Fruit fly (Drosophila melanogaster) whole organism, embryonic: Measurements from ENCODE around the gene Chmp1.

Experiments
- Atf3 ChIP-seq: fragments of 200-800 bp; sonication (Bioruptor generic); optimal IDR thresholded peaks from 3 replicates; lab custom pipeline; 2016; ENCODE audit warnings: missing biosample characterization, missing genetic modification characterization
- CG10209 ChIP-seq: fragments of 200-800 bp; sonication (Bioruptor generic); optimal IDR thresholded peaks from 3 replicates; lab custom pipeline; 2017; ENCODE audit warnings: missing biosample characterization, mild to moderate bottlenecking, missing genetic modification characterization, missing genetic modification reagents
- CG10366 ChIP-seq: fragments of 200-800 bp; sonication (Bioruptor generic); IDR thresholded peaks from 2 replicates; pipeline ENCODE4 v1.3.6; 2022; ENCODE audit warnings: missing biosample characterization, missing genetic modification characterization
- CG10543 ChIP-seq: fragments of 200-800 bp; sonication (Bioruptor generic); optimal IDR thresholded peaks from 3 replicates; lab custom pipeline; 2017; ENCODE audit warnings: missing biosample characterization, mild to moderate bottlenecking, missing genetic modification characterization, moderate library complexity
- CG12236 ChIP-seq: fragments of 200-800 bp; sonication (Bioruptor generic); optimal IDR thresholded peaks from 2 replicates; lab custom pipeline; 2016; ENCODE audit warnings: missing biosample characterization, missing genetic modification characterization
- CG15073 ChIP-seq: fragments of 200-800 bp; sonication (Bioruptor generic); optimal IDR thresholded peaks from 2 replicates; lab custom pipeline; 2016; ENCODE audit warnings: missing biosample characterization, missing genetic modification characterization
- CG1603 ChIP-seq: fragments of 200-800 bp; sonication (Bioruptor generic); optimal IDR thresholded peaks from 2 replicates; lab custom pipeline; 2019; ENCODE audit warnings: missing biosample characterization, mild to moderate bottlenecking, missing genetic modification characterization, moderate library complexity
- CG17328 ChIP-seq: fragments of 200-800 bp; sonication (Bioruptor generic); IDR thresholded peaks from 2 replicates; pipeline ENCODE4 v1.3.6; 2022; ENCODE audit warnings: missing biosample characterization, missing genetic modification characterization
- CG17361 ChIP-seq: fragments of 200-800 bp; sonication (Bioruptor generic); IDR thresholded peaks from 3 replicates; pipeline ENCODE4 v1.3.6; 2022; ENCODE audit warnings: missing biosample characterization, missing genetic modification characterization
- CG18011 ChIP-seq: fragments of 200-800 bp; sonication (Bioruptor generic); optimal IDR thresholded peaks from 2 replicates; lab custom pipeline; 2017; ENCODE audit warnings: missing biosample characterization, missing genetic modification characterization, mild to moderate bottlenecking, moderate library complexity, missing genotype
- CG30431 ChIP-seq: fragments of 200-800 bp; sonication (Bioruptor generic); optimal IDR thresholded peaks from 2 replicates; lab custom pipeline; 2017; ENCODE audit warnings: missing biosample characterization, missing genetic modification characterization
- CG4328 ChIP-seq: fragments of 200-800 bp; sonication (Bioruptor generic); optimal IDR thresholded peaks from 3 replicates; lab custom pipeline; 2017; ENCODE audit warnings: missing biosample characterization, missing genetic modification reagents, missing genetic modification characterization
- CG6689 ChIP-seq: fragments of 200-800 bp; sonication (Bioruptor generic); IDR thresholded peaks from 2 replicates; pipeline ENCODE4 v1.3.6; 2022; ENCODE audit warnings: missing biosample characterization, missing genetic modification characterization
- CTCF ChIP-seq: fragments of 200-800 bp; sonication (Bioruptor generic); optimal IDR thresholded peaks from 2 replicates; lab custom pipeline; 2017; ENCODE audit warnings: missing biosample characterization, mild to moderate bottlenecking, missing genetic modification characterization, moderate library complexity
- Elba2 ChIP-seq: fragments of 200-800 bp; sonication (Bioruptor generic); optimal IDR thresholded peaks from 3 replicates; lab custom pipeline; 2016; ENCODE audit warnings: missing biosample characterization, missing genetic modification characterization
- Ets97D ChIP-seq: fragments of 200-800 bp; sonication (Bioruptor generic); optimal IDR thresholded peaks from 3 replicates; lab custom pipeline; 2016; ENCODE audit warnings: missing biosample characterization, missing genetic modification characterization
- Hand ChIP-seq: fragments of 200-800 bp; sonication (Bioruptor generic); optimal IDR thresholded peaks from 2 replicates; lab custom pipeline; 2017; ENCODE audit warnings: mild to moderate bottlenecking, missing biosample characterization, missing genetic modification reagents, missing genetic modification characterization
- Hr51 ChIP-seq, 2 experiments: fragments of 200-800 bp; sonication (Bioruptor generic); optimal IDR thresholded peaks; 2 replicates in 1 of 2; 3 replicates in 1 of 2; lab custom pipeline; 2016 to 2018; ENCODE audit warnings: missing biosample characterization in 2 of 2, missing genetic modification characterization in 2 of 2, mild to moderate bottlenecking in 1 of 2, moderate library complexity in 1 of 2
- MESR4 ChIP-seq: fragments of 200-800 bp; sonication (Bioruptor generic); optimal IDR thresholded peaks from 2 replicates; lab custom pipeline; 2018; ENCODE audit warnings: missing biosample characterization, mild to moderate bottlenecking, missing genetic modification characterization, moderate library complexity
- Neu2 ChIP-seq: fragments of 200-800 bp; sonication (Bioruptor generic); optimal IDR thresholded peaks from 3 replicates; lab custom pipeline; 2016; ENCODE audit warnings: missing biosample characterization, missing genetic modification characterization, borderline replicate concordance
- Nf-YA ChIP-seq: fragments of 200-800 bp; sonication (Bioruptor generic); IDR thresholded peaks from 2 replicates; pipeline ENCODE4 v1.3.6; 2022; ENCODE audit warnings: missing biosample characterization, missing genetic modification characterization
- Oli ChIP-seq: fragments of 200-800 bp; sonication (Bioruptor generic); optimal IDR thresholded peaks from 2 replicates; lab custom pipeline; 2018; ENCODE audit warnings: missing biosample characterization, mild to moderate bottlenecking, missing genetic modification characterization, moderate library complexity
- Scr ChIP-seq: fragments of 200-800 bp; sonication (Bioruptor generic); IDR thresholded peaks from 2 replicates; pipeline ENCODE4 v1.3.6; 2022; ENCODE audit warnings: missing biosample characterization, missing genetic modification characterization; ENCODE audit not compliant: partially characterized antibody
- Sry-β ChIP-seq: fragments of 200-800 bp; sonication (Bioruptor generic); optimal IDR thresholded peaks from 2 replicates; lab custom pipeline; 2018; ENCODE audit warnings: missing biosample characterization, mild to moderate bottlenecking, missing genetic modification characterization, moderate library complexity
- YL-1 ChIP-seq: fragments of 200-800 bp; sonication (Bioruptor generic); optimal IDR thresholded peaks from 3 replicates; lab custom pipeline; 2017; ENCODE audit warnings: missing biosample characterization, mild to moderate bottlenecking, missing genetic modification characterization
- amos ChIP-seq: fragments of 200-800 bp; sonication (Bioruptor generic); IDR thresholded peaks from 2 replicates; pipeline ENCODE4 v1.3.6; 2022; ENCODE audit warnings: missing biosample characterization, missing genetic modification characterization; ENCODE audit not compliant: partially characterized antibody
- bab2 ChIP-seq: fragments of 200-800 bp; sonication (Bioruptor generic); optimal IDR thresholded peaks from 2 replicates; lab custom pipeline; 2016; ENCODE audit warnings: missing biosample characterization, missing genetic modification characterization
- cg ChIP-seq: fragments of 200-800 bp; sonication (Bioruptor generic); optimal IDR thresholded peaks from 3 replicates; lab custom pipeline; 2019; ENCODE audit warnings: missing biosample characterization, mild to moderate bottlenecking, missing genetic modification characterization, moderate library complexity
- kah ChIP-seq: fragments of 200-800 bp; sonication (Bioruptor generic); optimal IDR thresholded peaks from 2 replicates; lab custom pipeline; 2018; ENCODE audit warnings: missing biosample characterization, mild to moderate bottlenecking, missing genetic modification characterization
- kay ChIP-seq: fragments of 200-800 bp; sonication (Bioruptor generic); optimal IDR thresholded peaks from 2 replicates; lab custom pipeline; 2016; ENCODE audit warnings: missing biosample characterization, missing genetic modification characterization
- lbe ChIP-seq: fragments of 200-800 bp; sonication (Bioruptor generic); optimal IDR thresholded peaks from 2 replicates; lab custom pipeline; 2016; ENCODE audit warnings: missing biosample characterization, mild to moderate bottlenecking, missing genetic modification characterization
- nau ChIP-seq: fragments of 200-800 bp; sonication (Bioruptor generic); optimal IDR thresholded peaks from 3 replicates; lab custom pipeline; 2017; ENCODE audit warnings: missing biosample characterization, mild to moderate bottlenecking, missing genetic modification characterization, missing genetic modification reagents
- nerfin-1 ChIP-seq: fragments of 200-800 bp; sonication (Bioruptor generic); optimal IDR thresholded peaks from 3 replicates; lab custom pipeline; 2019; ENCODE audit warnings: missing biosample characterization, mild to moderate bottlenecking, missing genetic modification characterization, moderate library complexity
- pan ChIP-seq, 4 experiments: fragments of >200 bp in 3 of 4; fragments of 200-800 bp in 1 of 4; sonication (Bioruptor generic) in 1 of 4; optimal IDR thresholded peaks in 3 of 4; IDR thresholded peaks in 1 of 4; 2 replicates each; pipeline versions ENCODE4 v1.3.6 to Lab custom; 2017 to 2022; ENCODE audit warnings: missing biosample characterization in 2 of 4, missing genetic modification characterization in 2 of 4, mixed read lengths in 1 of 4
- sens ChIP-seq: fragments of 200-800 bp; sonication (Bioruptor generic); peaks from one replicate; lab custom pipeline; 2016; ENCODE audit warnings: missing biosample characterization, missing genetic modification characterization
- sna ChIP-seq: fragments of 200-800 bp; sonication (Bioruptor generic); IDR thresholded peaks from 2 replicates; pipeline ENCODE4 v1.3.6; 2022; ENCODE audit warnings: missing biosample characterization, missing genetic modification characterization; ENCODE audit not compliant: partially characterized antibody
- stwl ChIP-seq: fragments of 200-800 bp; sonication (Bioruptor generic); optimal IDR thresholded peaks from 3 replicates; lab custom pipeline; 2018; ENCODE audit warnings: missing biosample characterization, mild to moderate bottlenecking, missing genetic modification characterization, moderate library complexity
- sug ChIP-seq: fragments of 200-800 bp; optimal IDR thresholded peaks from 2 replicates; lab custom pipeline; 2019; ENCODE audit warnings: missing biosample characterization, mild to moderate bottlenecking, missing genetic modification characterization, moderate library complexity
- zfh1 ChIP-seq: fragments of 200-800 bp; sonication (Bioruptor generic); IDR thresholded peaks from 3 replicates; pipeline ENCODE4 v1.3.6; 2022; ENCODE audit warnings: missing biosample characterization, missing genetic modification characterization

Gene Chmp1

DNA sequence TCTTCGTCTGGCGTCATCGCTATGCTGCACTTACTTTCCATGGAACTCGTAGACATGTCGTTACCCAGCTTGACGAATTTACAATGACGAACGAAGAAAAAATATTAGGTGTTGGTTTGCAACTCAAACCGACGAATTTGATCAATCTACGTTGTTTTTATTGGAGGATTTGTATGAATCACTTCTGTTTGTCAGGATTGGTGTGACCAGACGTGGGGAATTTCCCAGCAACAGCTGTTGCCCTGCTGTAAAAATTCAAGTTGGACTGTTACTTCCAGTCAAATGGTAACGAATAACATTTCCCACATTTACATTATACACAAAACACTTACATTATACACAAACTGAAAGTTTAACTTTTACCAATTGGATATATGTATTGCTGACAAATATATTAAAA, at the start of gene Chmp1 (continued):
- no peak for TF ChIP-seq CG17361 (GFP tag; lab: Robert Waterston, UW)
- no peak for TF ChIP-seq lbe (GFP tag; lab: Kevin White, UChicago)
- peak; percentile 21 for TF ChIP-seq CG1603
- TF ChIP-seq Sry-β = no peak
- no peak for TF ChIP-seq kah
- TF ChIP-seq sna (GFP tag; lab: Robert Waterston, UW) = no peak
- no peak for TF ChIP-seq zfh1 (GFP tag; lab: Robert Waterston, UW)
- no peak for TF ChIP-seq CG30431 (GFP tag; lab: Kevin White, UChicago)
- peak; percentile 47 for TF ChIP-seq amos (GFP tag; lab: Robert Waterston, UW)
- no peak for TF ChIP-seq CG10543 (GFP tag; lab: Kevin White, UChicago)
- TF ChIP-seq pan (optimal IDR thresholded peaks at IDR 0.05; lab: Kevin White, UChicago) = no peak
- TF ChIP-seq pan (GFP tag; optimal IDR thresholded peaks at IDR 0.05 in 1 of 2, IDR thresholded peaks at IDR 0.05 in 1 of 2) = no peak
- TF ChIP-seq nerfin-1 (tag; lab: Kevin White, UChicago) = no peak
- TF ChIP-seq sug (tag; lab: Kevin White, UChicago) = no peak
- no peak for TF ChIP-seq nau (GFP tag; lab: Kevin White, UChicago)
- TF ChIP-seq Hr51 (GFP tag; optimal IDR thresholded peaks at IDR 0.05; lab: Kevin White, UChicago) = no peak
- no peak for TF ChIP-seq Hand (GFP tag; lab: Kevin White, UChicago)
- TF ChIP-seq stwl = peak; percentile 84
- peak; percentile 36 for TF ChIP-seq Scr (GFP tag; lab: Robert Waterston, UW)
- TF ChIP-seq CG6689 = no peak
- TF ChIP-seq CTCF = peak; percentile 66
- TF ChIP-seq CG15073 (GFP tag; lab: Kevin White, UChicago) = no peak
- peak; percentile 85 for TF ChIP-seq YL-1 (GFP tag; lab: Kevin White, UChicago)
- TF ChIP-seq kay (GFP tag; lab: Kevin White, UChicago) = peak; percentile 94
- no peak for TF ChIP-seq Neu2 (GFP tag; lab: Kevin White, UChicago)
- no peak for TF ChIP-seq CG10209
- no peak for TF ChIP-seq CG4328 (GFP tag; lab: Kevin White, UChicago)
- TF ChIP-seq Nf-YA (GFP tag; lab: Robert Waterston, UW) = no peak
- TF ChIP-seq MESR4 (GFP tag; lab: Kevin White, UChicago) = peak; percentile 90
- no peak for TF ChIP-seq bab2
- TF ChIP-seq CG18011 (GFP tag; lab: Kevin White, UChicago) = peak; percentile 47

DNA sequence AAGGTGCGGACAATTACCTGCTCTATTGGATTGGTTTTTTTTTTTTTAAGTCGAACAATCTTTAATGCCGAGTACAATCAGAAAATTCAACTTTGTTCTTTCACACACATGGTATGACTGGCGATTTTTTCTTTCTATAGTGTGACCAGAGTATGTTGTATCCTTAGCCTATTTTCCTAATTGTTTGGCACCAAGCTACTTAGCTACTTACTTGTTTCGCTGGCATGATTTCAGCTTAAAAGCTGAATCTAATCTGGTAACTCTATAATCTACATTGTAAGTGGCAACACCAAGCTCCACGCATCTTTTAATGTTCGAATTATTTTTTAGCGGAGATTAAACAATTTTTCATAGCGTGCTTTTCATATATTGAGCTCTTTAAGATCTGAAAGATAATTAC, 39.3 kb upstream of the Chmp1 start, which contains the start of gene CG12477:
TSS of gene CG12477 (minus strand) at position 101 of the 400 bp plus-strand sequence.
- no peak for TF ChIP-seq CG17328
- TF ChIP-seq Oli (tag; lab: Kevin White, UChicago) = no peak
- peak; percentile 37 for TF ChIP-seq Elba2 (GFP tag; lab: Kevin White, UChicago)
- no peak for TF ChIP-seq CG10366 (GFP tag; lab: Robert Waterston, UW)

DNA sequence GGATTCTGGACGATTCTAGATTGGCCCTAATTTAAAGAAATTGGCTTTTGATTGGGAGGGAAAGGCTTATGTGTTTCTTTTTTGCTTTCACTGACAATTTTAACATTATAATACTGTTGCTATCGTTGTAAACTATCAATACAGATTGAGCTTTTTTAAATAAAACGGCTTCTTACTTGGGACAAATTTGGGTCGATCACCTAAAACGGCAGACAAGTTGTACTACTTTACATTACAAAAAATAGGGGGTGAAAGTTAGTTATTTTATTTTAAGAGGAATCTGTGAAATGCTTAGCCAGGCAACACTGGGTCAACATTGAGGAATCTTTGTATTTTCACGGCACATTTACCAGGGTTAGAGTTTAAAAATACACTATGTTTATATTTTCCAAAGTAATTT, 14.5 kb upstream of the Chmp1 start, which contains the start of gene Dic4:
TSS of gene Dic4 (minus strand) at position 101 of the 400 bp plus-strand sequence.
- TF ChIP-seq Atf3 (GFP tag; lab: Kevin White, UChicago) = no peak
- TF ChIP-seq sens (GFP tag; lab: Kevin White, UChicago) = peak; percentile 1
- TF ChIP-seq Ets97D (GFP tag; lab: Kevin White, UChicago) = no peak
- no peak for TF ChIP-seq cg (GFP tag; lab: Kevin White, UChicago)
- TF ChIP-seq CG12236 (GFP tag; lab: Kevin White, UChicago) = no peak
- no peak for TF ChIP-seq YL-1 (GFP tag; lab: Kevin White, UChicago)
